Fruit fly (Drosophila melanogaster): Measurements from ENCODE around the gene sbm.

Gene sbm

DNA sequence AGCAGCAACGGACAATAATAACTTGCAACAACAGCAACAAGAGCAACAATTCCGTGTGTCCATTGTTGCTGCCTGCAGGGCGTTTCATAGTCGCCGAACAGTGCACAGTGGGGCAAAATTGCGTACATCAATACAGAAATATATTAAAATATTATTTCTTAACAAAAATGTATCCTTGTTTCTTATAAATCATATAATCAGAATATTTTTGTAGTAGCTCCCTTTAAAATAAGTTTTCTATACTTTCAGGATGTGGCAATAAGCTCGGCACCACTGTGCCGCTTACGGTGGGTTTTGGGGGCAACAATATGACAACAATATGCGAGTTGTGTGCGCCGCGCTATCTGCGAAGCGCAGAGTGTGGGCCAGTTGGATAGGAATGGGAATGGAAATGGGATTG is 9.9 kb upstream of the sbm start (continued):
- TF ChIP-seq fd64A (GFP tag; optimal IDR thresholded peaks at IDR 0.05) (peak; percentile 59), Nf-YB (GFP tag; optimal IDR thresholded peaks at IDR 0.05) (peak; percentile 45), ATbp (GFP tag; optimal IDR thresholded peaks at IDR 0.05) (peak; percentile 89), CG3995 (GFP tag; optimal IDR thresholded peaks at IDR 0.05) (no peak), MBD-R2 (GFP tag; IDR thresholded peaks at IDR 0.05) (peak; percentile 32; the same call in 1 of the 2 replicates), D (optimal IDR thresholded peaks at IDR 0.05) (no peak), D (GFP tag; optimal IDR thresholded peaks at IDR 0.05) (peak; percentile 86), CG10959 (GFP tag; IDR thresholded peaks at IDR 0.05) (peak; percentile 79), h (optimal IDR thresholded peaks at IDR 0.05) (no peak), CG2889 (GFP tag; IDR thresholded peaks at IDR 0.05) (peak; percentile 59; the same call in 1 of the 3 replicates), sr (GFP tag; IDR thresholded peaks at IDR 0.05) (no peak), odd (GFP tag; optimal IDR thresholded peaks at IDR 0.05) (peak; percentile 74), CG11696 (GFP tag; IDR thresholded peaks at IDR 0.05) (peak; percentile 45; the same call in 1 of the 2 replicates), Ravus (GFP tag; IDR thresholded peaks at IDR 0.05) (no peak; the same call in 1 of the 2 replicates), Hmx (GFP tag; optimal IDR thresholded peaks at IDR 0.05) (no peak), CG11456 (GFP tag; IDR thresholded peaks at IDR 0.05) (peak; percentile 72; the same call in 2 of the 3 replicates), NC2α (GFP tag; optimal IDR thresholded peaks at IDR 0.05) (no peak), CG16815 (GFP tag; optimal IDR thresholded peaks at IDR 0.05) (peak; percentile 56), HLH4C (GFP tag; IDR thresholded peaks at IDR 0.05; ENCODE audit: partially characterized antibody) (0 out of 3 replicates have a peak, but pooled peaks have one; percentile 38), CG1529 (GFP tag; optimal IDR thresholded peaks at IDR 0.05) (peak; percentile 72), CG16779 (GFP tag; IDR thresholded peaks at IDR 0.05) (no peak), CG2116 (GFP tag; optimal IDR thresholded peaks at IDR 0.05) (peak; percentile 31), CG12744 (GFP tag; optimal IDR thresholded peaks at IDR 0.05) (no peak), Hey (tag; optimal IDR thresholded peaks at IDR 0.05) (no peak), Atf6 (GFP tag; IDR thresholded peaks at IDR 0.05) (peak; percentile 50; the same call in 1 of the 2 replicates), CG18764 (GFP tag; optimal IDR thresholded peaks at IDR 0.05) (peak; percentile 48), nau (GFP tag; optimal IDR thresholded peaks at IDR 0.05) (peak; percentile 60), Dip3 (GFP tag; optimal IDR thresholded peaks at IDR 0.05) (no peak), Atf3 (GFP tag; optimal IDR thresholded peaks at IDR 0.05) (no peak), CG33557 (GFP tag; optimal IDR thresholded peaks at IDR 0.05) (peak; percentile 64), Gsc (GFP tag; IDR thresholded peaks at IDR 0.05) (peak; percentile 61; the same call in 1 of the 2 replicates), CG17912 (GFP tag; optimal IDR thresholded peaks at IDR 0.05) (no peak), CG3847 (GFP tag; IDR thresholded peaks at IDR 0.05) (peak; percentile 48), Dbx (GFP tag; IDR thresholded peaks at IDR 0.05) (no peak), Trl (optimal IDR thresholded peaks at IDR 0.05) (no peak), Trl (GFP tag; optimal IDR thresholded peaks at IDR 0.05) (no peak), sens-2 (GFP tag; IDR thresholded peaks at IDR 0.05) (peak; percentile 77), pb (GFP tag; optimal IDR thresholded peaks at IDR 0.05) (no peak), H2.0 (GFP tag; IDR thresholded peaks at IDR 0.05) (peak; percentile 72), Sry-δ (GFP tag; optimal IDR thresholded peaks at IDR 0.05) (no peak), Taf1 (GFP tag; IDR thresholded peaks at IDR 0.05) (peak; percentile 36; the same call in 1 of the 2 replicates), fd102C (GFP tag; optimal IDR thresholded peaks at IDR 0.05) (peak; percentile 35), CG12942 (GFP tag; optimal IDR thresholded peaks at IDR 0.05) (peak; percentile 58), CG4820 (GFP tag; optimal IDR thresholded peaks at IDR 0.05) (peak; percentile 74), ems (GFP tag; optimal IDR thresholded peaks at IDR 0.05) (peak; percentile 43), CG14441 (GFP tag; IDR thresholded peaks at IDR 0.05) (peak; percentile 83), pita (GFP tag; optimal IDR thresholded peaks at IDR 0.05) (no peak), CG17802 (tag; optimal IDR thresholded peaks at IDR 0.05) (peak; percentile 55), CG16813 (GFP tag; IDR thresholded peaks at IDR 0.05; ENCODE audit: partially characterized antibody) (0 out of 3 replicates have a peak, but pooled peaks have one; percentile 26), gt (GFP tag; IDR thresholded peaks at IDR 0.05) (peak; percentile 69), CHES-1-like (GFP tag; optimal IDR thresholded peaks at IDR 0.05) (no peak), HLH3B (GFP tag; IDR thresholded peaks at IDR 0.05) (peak; percentile 88), CG4328 (GFP tag; optimal IDR thresholded peaks at IDR 0.05) (peak; percentile 14)
